Fruit fly (Drosophila melanogaster) S2 (cell line): ENCODE data around the gene Scox.

Experiments used
- CG8478 ChIP-seq: fragments of >200 bp; optimal IDR thresholded peaks from 2 replicates; lab custom pipeline; 2018
- CTCF ChIP-seq, 2 experiments: fragments of >200 bp; optimal IDR thresholded peaks; 2 replicates each; lab custom pipeline; 2018

The Scox gene

dm6 chr2L:4932284-4932683, 36.5 kb downstream of the Scox start, which contains the start of gene hoe1:
Gene hoe1, minus strand, starts transcription at chr2L:4932384.
- TF ChIP-seq CG8478 (lab: Kevin White, UChicago) (no peak), CTCF (optimal IDR thresholded peaks at IDR 0.05; lab: Kevin White, UChicago) (no peak)

DNA sequence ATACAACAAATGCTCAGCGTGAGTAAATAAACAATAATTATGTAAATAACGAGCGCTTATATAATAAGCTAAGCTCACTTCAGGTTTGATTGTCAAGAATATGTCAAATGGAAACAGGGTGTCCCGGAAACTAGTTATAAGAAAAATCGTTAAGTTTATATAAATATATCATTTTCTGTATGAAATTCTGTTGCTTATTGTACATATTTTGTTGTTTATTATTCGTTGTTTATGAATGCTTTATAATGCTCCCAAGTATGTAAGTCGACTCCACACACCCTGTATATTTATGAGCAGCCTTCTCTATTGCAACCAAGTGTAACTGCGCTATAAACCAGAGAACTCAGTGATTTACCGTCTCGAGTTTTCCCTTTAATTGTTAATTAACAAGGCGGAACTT, 38.2 kb downstream of the Scox start:
- no peak for TF ChIP-seq CG8478 (lab: Kevin White, UChicago)
- no peak for TF ChIP-seq CTCF (optimal IDR thresholded peaks at IDR 0.05; lab: Kevin White, UChicago)

DNA sequence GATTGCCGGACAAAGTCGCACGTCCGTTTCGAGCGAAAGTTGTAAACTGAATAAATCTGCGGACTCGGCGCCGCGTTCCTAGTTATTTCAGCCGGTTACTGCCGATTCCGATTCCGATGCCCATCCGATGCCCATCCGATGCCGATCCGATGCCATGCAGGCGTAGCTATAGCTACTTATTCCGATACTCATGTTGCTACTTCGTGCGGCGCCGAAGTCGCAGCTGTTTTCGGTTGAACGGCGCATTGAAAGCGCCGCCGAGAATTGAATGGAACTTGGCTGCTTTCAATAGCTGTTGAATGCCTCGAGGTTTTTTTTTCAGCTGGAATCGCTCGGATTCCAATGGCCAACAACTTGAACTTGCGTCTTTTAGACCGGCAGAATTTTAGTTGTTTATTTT, 40.4 kb downstream of the Scox start:
- no peak for TF ChIP-seq CTCF (optimal IDR thresholded peaks at IDR 0.05; lab: Kevin White, UChicago)
- TF ChIP-seq CG8478 (lab: Kevin White, UChicago): no peak
